Fruit fly (Drosophila melanogaster) whole organism, prepupa: ENCODE measurements around the gene CG15522.

Source experiments
- Blimp-1 ChIP-seq: fragments of 200-800 bp; sonication (Bioruptor generic); optimal IDR thresholded peaks from 3 replicates; lab custom pipeline; 2017; ENCODE audit warnings: missing biosample characterization, missing genetic modification characterization, mild to moderate bottlenecking, moderate library complexity, missing genetic modification reagents
- CG15336 ChIP-seq: fragments of 200-800 bp; sonication (Bioruptor generic); IDR thresholded peaks from 2 replicates; pipeline ENCODE4 v1.3.6; 2022; ENCODE audit warnings: missing biosample characterization, missing genetic modification characterization
- CG1621 ChIP-seq: fragments of 200-800 bp; sonication (Bioruptor generic); optimal IDR thresholded peaks from 3 replicates; lab custom pipeline; 2018; ENCODE audit warnings: missing biosample characterization, mild to moderate bottlenecking, missing genetic modification characterization
- CG31627 ChIP-seq: fragments of 200-800 bp; sonication (Bioruptor generic); optimal IDR thresholded peaks from 3 replicates; lab custom pipeline; 2016; ENCODE audit warnings: missing biosample characterization, missing genetic modification characterization
- CG32006 ChIP-seq: fragments of 200-800 bp; sonication (Bioruptor generic); optimal IDR thresholded peaks from 3 replicates; lab custom pipeline; 2017; ENCODE audit warnings: missing biosample characterization, mild to moderate bottlenecking, missing genetic modification characterization
- CG3919 ChIP-seq: fragments of 200-800 bp; sonication (Bioruptor generic); optimal IDR thresholded peaks from 3 replicates; lab custom pipeline; 2016; ENCODE audit warnings: missing biosample characterization, missing genetic modification characterization
- CG4318 ChIP-seq: fragments of 200-800 bp; sonication (Bioruptor generic); optimal IDR thresholded peaks from 3 replicates; lab custom pipeline; 2017; ENCODE audit warnings: missing biosample characterization, mild to moderate bottlenecking, missing genetic modification characterization
- CG6808 ChIP-seq: fragments of 200-800 bp; sonication (Bioruptor generic); optimal IDR thresholded peaks from 3 replicates; lab custom pipeline; 2017; ENCODE audit warnings: missing biosample characterization, missing genetic modification characterization, mild to moderate bottlenecking, moderate library complexity, missing genetic modification reagents
- CG8319 ChIP-seq: fragments of 200-800 bp; sonication (Bioruptor generic); optimal IDR thresholded peaks from 3 replicates; lab custom pipeline; 2016; ENCODE audit warnings: missing biosample characterization, missing genetic modification characterization
- Eip75B ChIP-seq: fragments of 200-800 bp; sonication (Bioruptor generic); optimal IDR thresholded peaks from 3 replicates; lab custom pipeline; 2016; ENCODE audit warnings: missing biosample characterization, missing genetic modification characterization
- Eip78C ChIP-seq: fragments of 200-800 bp; sonication (Bioruptor generic); peaks from one replicate; lab custom pipeline; 2016; ENCODE audit warnings: missing biosample characterization, missing genetic modification characterization
- Ets21C ChIP-seq: fragments of 200-800 bp; sonication (Bioruptor generic); optimal IDR thresholded peaks from 3 replicates; lab custom pipeline; 2016; ENCODE audit warnings: missing biosample characterization, missing genetic modification characterization
- Ets96B ChIP-seq: fragments of 200-800 bp; optimal IDR thresholded peaks from 2 replicates; lab custom pipeline; 2019; ENCODE audit warnings: missing biosample characterization, mild to moderate bottlenecking, missing genetic modification characterization, moderate library complexity
- Gug ChIP-seq: fragments of 200-800 bp; sonication (Bioruptor generic); IDR thresholded peaks from 2 replicates; pipeline ENCODE4 v1.3.6; 2022; ENCODE audit warnings: missing biosample characterization, missing genetic modification characterization
- Hr38 ChIP-seq: sonication (Bioruptor generic); optimal IDR thresholded peaks from 2 replicates; lab custom pipeline; 2016; ENCODE audit warnings: missing biosample characterization, missing genetic modification characterization
- Hr39 ChIP-seq: fragments of 200-800 bp; sonication (Bioruptor generic); optimal IDR thresholded peaks from 2 replicates; lab custom pipeline; 2016; ENCODE audit warnings: missing biosample characterization, missing genetic modification characterization
- Smox ChIP-seq: fragments of 200-800 bp; sonication (Bioruptor generic); optimal IDR thresholded peaks from 3 replicates; lab custom pipeline; 2016; ENCODE audit warnings: missing biosample characterization, missing genetic modification characterization
- Sox102F ChIP-seq: fragments of 200-800 bp; sonication (Bioruptor generic); optimal IDR thresholded peaks from 2 replicates; lab custom pipeline; 2016; ENCODE audit warnings: missing biosample characterization, mild to moderate bottlenecking, missing genetic modification characterization
- Sox14 ChIP-seq: fragments of 200-800 bp; sonication (Bioruptor generic); optimal IDR thresholded peaks from 3 replicates; lab custom pipeline; 2016; ENCODE audit warnings: missing biosample characterization, missing genetic modification characterization
- Sox15 ChIP-seq: fragments of 200-800 bp; sonication (Bioruptor generic); optimal IDR thresholded peaks from 3 replicates; lab custom pipeline; 2016; ENCODE audit warnings: missing biosample characterization, missing genetic modification characterization
- achi ChIP-seq: fragments of 200-800 bp; sonication (Bioruptor generic); optimal IDR thresholded peaks from 3 replicates; lab custom pipeline; 2016; ENCODE audit warnings: missing biosample characterization, missing genetic modification characterization
- acj6 ChIP-seq: fragments of 200-800 bp; sonication (Bioruptor generic); optimal IDR thresholded peaks from 3 replicates; lab custom pipeline; 2016; ENCODE audit warnings: missing biosample characterization, missing genetic modification characterization
- cyc ChIP-seq: fragments of 200-800 bp; sonication (Bioruptor generic); optimal IDR thresholded peaks from 3 replicates; lab custom pipeline; 2016; ENCODE audit warnings: missing biosample characterization, missing genetic modification characterization
- dac ChIP-seq: fragments of 200-800 bp; sonication (Bioruptor generic); optimal IDR thresholded peaks from 2 replicates; lab custom pipeline; 2017; ENCODE audit warnings: missing biosample characterization, mild to moderate bottlenecking, missing genetic modification characterization
- dsx ChIP-seq: fragments of 200-800 bp; optimal IDR thresholded peaks from 3 replicates; lab custom pipeline; 2019; ENCODE audit warnings: missing biosample characterization, mild to moderate bottlenecking, missing genetic modification characterization, moderate library complexity; ENCODE audit not compliant: poor library complexity, severe bottlenecking
- eg ChIP-seq: fragments of 200-800 bp; sonication (Bioruptor generic); IDR thresholded peaks from 3 replicates; pipeline ENCODE4 v1.3.6; 2022; ENCODE audit warnings: missing biosample characterization, missing genetic modification characterization
- esn ChIP-seq: fragments of 200-800 bp; sonication (Bioruptor generic); optimal IDR thresholded peaks from 2 replicates; lab custom pipeline; 2016; ENCODE audit warnings: missing biosample characterization, mild to moderate bottlenecking, missing genetic modification characterization, moderate library complexity
- fd59A ChIP-seq: fragments of 200-800 bp; sonication (Bioruptor generic); optimal IDR thresholded peaks from 2 replicates; lab custom pipeline; 2017; ENCODE audit warnings: missing biosample characterization, mild to moderate bottlenecking, missing genetic modification characterization, missing genetic modification reagents
- fkh ChIP-seq: fragments of 200-800 bp; sonication (Bioruptor generic); optimal IDR thresholded peaks from 3 replicates; lab custom pipeline; 2017; ENCODE audit warnings: missing biosample characterization, mild to moderate bottlenecking, missing genetic modification characterization, moderate library complexity
- net ChIP-seq: fragments of 200-800 bp; sonication (Bioruptor generic); optimal IDR thresholded peaks from 3 replicates; lab custom pipeline; 2016; ENCODE audit warnings: missing biosample characterization, missing genetic modification characterization
- spab ChIP-seq: fragments of 200-800 bp; sonication (Bioruptor generic); optimal IDR thresholded peaks from 2 replicates; lab custom pipeline; 2017; ENCODE audit warnings: missing biosample characterization, mild to moderate bottlenecking, missing genetic modification characterization, missing genetic modification reagents
- ss ChIP-seq, 2 experiments: fragments of 200-800 bp; sonication (Bioruptor generic); optimal IDR thresholded peaks; 2 replicates in 1 of 2; 3 replicates in 1 of 2; lab custom pipeline; 2017 to 2018; ENCODE audit warnings: mild to moderate bottlenecking in 2 of 2, missing biosample characterization in 2 of 2, missing genetic modification characterization in 2 of 2, moderate library complexity in 1 of 2
- topi ChIP-seq: fragments of 200-800 bp; sonication (Bioruptor generic); optimal IDR thresholded peaks from 3 replicates; lab custom pipeline; 2016; ENCODE audit warnings: missing biosample characterization, missing genetic modification characterization
- vri ChIP-seq: fragments of 200-800 bp; sonication (Bioruptor generic); optimal IDR thresholded peaks from 3 replicates; lab custom pipeline; 2016; ENCODE audit warnings: missing biosample characterization, mild to moderate bottlenecking, missing genetic modification characterization

CG15522 gene

DNA sequence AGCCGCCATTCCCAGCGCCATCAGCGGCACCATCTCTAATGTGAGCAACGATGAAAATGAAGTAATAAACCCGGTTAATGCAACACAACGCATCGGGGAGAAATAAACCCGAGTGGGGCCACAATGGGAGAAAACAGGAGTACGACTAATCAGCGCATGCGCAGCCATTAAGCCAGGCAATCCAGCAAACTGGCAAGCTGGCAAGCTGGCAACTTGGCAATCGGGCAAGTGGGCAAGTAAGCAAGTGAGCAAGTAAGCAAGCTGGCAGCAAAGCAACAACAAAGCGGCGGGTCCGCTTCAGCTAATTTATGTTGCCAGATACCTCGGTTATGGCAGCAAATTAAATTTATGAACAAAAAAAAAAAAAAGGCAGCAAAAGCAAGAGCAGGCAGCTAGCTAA lies 27.4 kb upstream of the CG15522 start:
- TF ChIP-seq fd59A (GFP tag; lab: Kevin White, UChicago) (no peak), ss (GFP tag; optimal IDR thresholded peaks at IDR 0.05; lab: Kevin White, UChicago) (no peak), acj6 (GFP tag; lab: Kevin White, UChicago) (no peak), fkh (no peak), CG15336 (GFP tag; lab: Robert Waterston, UW) (no peak), topi (GFP tag; lab: Kevin White, UChicago) (no peak), CG1621 (no peak), achi (no peak), Ets96B (tag; lab: Kevin White, UChicago) (no peak), CG6808 (no peak), eg (GFP tag; lab: Robert Waterston, UW) (no peak), vri (GFP tag; lab: Kevin White, UChicago) (no peak), CG4318 (GFP tag; lab: Kevin White, UChicago) (no peak), Eip78C (GFP tag; lab: Kevin White, UChicago) (no peak), dac (GFP tag; lab: Kevin White, UChicago) (no peak), CG3919 (GFP tag; lab: Kevin White, UChicago) (no peak), Sox14 (GFP tag; lab: Kevin White, UChicago) (no peak)

DNA sequence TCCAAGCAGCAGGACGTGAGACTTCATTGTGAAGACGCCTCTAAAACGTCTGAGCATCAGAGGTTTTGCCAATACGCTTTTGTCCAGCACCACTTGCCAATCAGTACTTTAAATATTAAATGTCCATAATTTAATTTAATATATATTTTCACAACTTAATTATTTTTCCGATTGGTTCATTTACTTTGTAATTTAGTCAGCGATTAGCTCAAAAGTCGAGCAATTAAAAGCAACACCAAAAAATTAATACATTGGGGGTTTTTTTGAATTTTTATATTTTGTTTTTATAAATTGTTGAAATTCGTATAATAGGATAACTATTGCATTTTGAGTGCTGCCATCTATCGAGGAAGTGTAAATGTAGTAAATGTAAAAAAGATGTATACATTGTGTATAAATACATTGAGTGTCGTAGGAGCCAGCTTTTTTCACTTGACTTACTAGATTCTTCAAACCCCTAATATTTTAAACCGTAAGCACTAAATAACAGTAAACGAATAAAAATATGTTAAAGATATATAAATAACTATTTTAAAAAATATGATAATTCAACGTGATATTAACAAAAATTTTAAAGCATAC lies 23.2 kb upstream of the CG15522 start, which contains the start of gene CG15517:
CG15517 (minus strand) TSS at position 51 of the 582 bp plus-strand sequence.
- TF ChIP-seq cyc (GFP tag; lab: Kevin White, UChicago) (peak; percentile 11), spab (GFP tag; lab: Kevin White, UChicago) (no peak), fkh (peak; percentile 30), Smox (GFP tag; lab: Kevin White, UChicago) (no peak), Hr39 (GFP tag; lab: Kevin White, UChicago) (peak; percentile 2), Eip78C (GFP tag; lab: Kevin White, UChicago) (peak; percentile 60)

dm6 chr3R:29905164-29905563 lies 21.9 kb upstream of the CG15522 start, which contains the start of gene CG15515:
CG15515 (plus strand) TSS chr3R:29905464.
- peak; percentile 33 for TF ChIP-seq Eip78C (GFP tag; lab: Kevin White, UChicago)
- TF ChIP-seq CG1621 = no peak

dm6 chr3R:29907601-29908175 lies 19.4 kb upstream of the CG15522 start, which contains the start of gene CG31036:
CG31036 (plus strand) TSS chr3R:29908107.
- TF ChIP-seq cyc (GFP tag; lab: Kevin White, UChicago) (no peak), Sox102F (GFP tag; lab: Kevin White, UChicago) (no peak), Hr38 (no peak), topi (GFP tag; lab: Kevin White, UChicago) (no peak), Gug (GFP tag; lab: Robert Waterston, UW) (no peak), CG4318 (GFP tag; lab: Kevin White, UChicago) (no peak), Eip75B (GFP tag; lab: Kevin White, UChicago) (no peak), fd59A (GFP tag; lab: Kevin White, UChicago) (no peak), CG8319 (GFP tag; lab: Kevin White, UChicago) (no peak), Ets96B (tag; lab: Kevin White, UChicago) (no peak), Ets21C (no peak), CG15336 (GFP tag; lab: Robert Waterston, UW) (no peak), CG1621 (no peak), esn (GFP tag; lab: Kevin White, UChicago) (no peak), net (GFP tag; lab: Kevin White, UChicago) (no peak), fkh (no peak), CG32006 (GFP tag; lab: Kevin White, UChicago) (no peak)
- TF ChIP-seq, all 60 proteins: peak for 0

dm6 chr3R:29914246-29914645 lies 12.8 kb upstream of the CG15522 start, which contains the start of gene Capa:
Capa (minus strand) TSS chr3R:29914346.
- TF ChIP-seq achi (no peak), Hr38 (no peak), Blimp-1 (GFP tag; lab: Kevin White, UChicago) (no peak), CG8319 (GFP tag; lab: Kevin White, UChicago) (no peak), CG31627 (GFP tag; lab: Kevin White, UChicago) (no peak), dsx (GFP tag; lab: Kevin White, UChicago) (no peak), Sox15 (no peak), Ets21C (no peak)
- TF ChIP-seq, all 60 proteins: peak for 0
